Fruit fly (Drosophila melanogaster) whole organism, adult: Measurements from ENCODE around the gene Jhbp5.

Experiments used
- CG11617 ChIP-seq: fragments of 200-800 bp; sonication (Bioruptor generic); optimal IDR thresholded peaks from 2 replicates; lab custom pipeline; 2017; ENCODE audit warnings: mild to moderate bottlenecking, missing biosample characterization, missing genetic modification reagents, missing genetic modification characterization
- CG12768 ChIP-seq: fragments of 200-800 bp; sonication (Bioruptor generic); optimal IDR thresholded peaks from 2 replicates; lab custom pipeline; 2017; ENCODE audit warnings: missing biosample characterization, missing genetic modification characterization, mild to moderate bottlenecking, moderate library complexity, missing genetic modification reagents
- CG14711 ChIP-seq: fragments of 200-800 bp; sonication (Bioruptor generic); optimal IDR thresholded peaks from 2 replicates; lab custom pipeline; 2018; ENCODE audit warnings: missing biosample characterization, mild to moderate bottlenecking, missing genetic modification characterization, moderate library complexity
- CG1620 ChIP-seq: fragments of 200-800 bp; sonication (Bioruptor generic); optimal IDR thresholded peaks from 2 replicates; lab custom pipeline; 2016; ENCODE audit warnings: missing biosample characterization, missing genetic modification characterization
- CG33017 ChIP-seq: fragments of 200-800 bp; sonication (Bioruptor generic); optimal IDR thresholded peaks from 2 replicates; lab custom pipeline; 2018; ENCODE audit warnings: missing biosample characterization, mild to moderate bottlenecking, missing genetic modification characterization, moderate library complexity
- CG5204 ChIP-seq: fragments of 200-800 bp; sonication (Bioruptor generic); optimal IDR thresholded peaks from 2 replicates; lab custom pipeline; 2016; ENCODE audit warnings: missing biosample characterization, missing genetic modification characterization
- CG7045 ChIP-seq: fragments of 200-800 bp; sonication (Bioruptor generic); optimal IDR thresholded peaks from 2 replicates; lab custom pipeline; 2017; ENCODE audit warnings: missing biosample characterization, mild to moderate bottlenecking, missing genetic modification characterization
- CG7101 ChIP-seq: fragments of 200-800 bp; sonication (Bioruptor generic); optimal IDR thresholded peaks from 2 replicates; lab custom pipeline; 2018; ENCODE audit warnings: missing biosample characterization, mild to moderate bottlenecking, missing genetic modification characterization, moderate library complexity
- Clk ChIP-seq: fragments of 200-800 bp; sonication (Bioruptor generic); optimal IDR thresholded peaks from 2 replicates; lab custom pipeline; 2017; ENCODE audit warnings: missing biosample characterization, missing genetic modification characterization
- Crg-1 ChIP-seq: fragments of 200-800 bp; sonication (Bioruptor generic); optimal IDR thresholded peaks from 2 replicates; lab custom pipeline; 2016; ENCODE audit warnings: missing biosample characterization, missing genetic modification characterization
- Hr96 ChIP-seq: fragments of 200-800 bp; sonication (Bioruptor generic); optimal IDR thresholded peaks from 2 replicates; lab custom pipeline; 2016; ENCODE audit warnings: missing biosample characterization, missing genetic modification characterization
- Mnt ChIP-seq: fragments of 200-800 bp; sonication (Bioruptor generic); optimal IDR thresholded peaks from 2 replicates; lab custom pipeline; 2016; ENCODE audit warnings: missing biosample characterization, mild to moderate bottlenecking, missing genetic modification characterization
- bab1 ChIP-seq: fragments of 200-800 bp; sonication (Bioruptor generic); optimal IDR thresholded peaks from 3 replicates; lab custom pipeline; 2019; ENCODE audit warnings: missing biosample characterization, mild to moderate bottlenecking, missing genetic modification characterization, moderate library complexity
- cic ChIP-seq: fragments of 200-800 bp; sonication (Bioruptor generic); optimal IDR thresholded peaks from 2 replicates; lab custom pipeline; 2017; ENCODE audit warnings: missing biosample characterization, mild to moderate bottlenecking, missing genetic modification characterization, moderate library complexity
- cnc ChIP-seq, 2 experiments: fragments of >200 bp; optimal IDR thresholded peaks; 2 replicates each; lab custom pipeline; 2017
- kay ChIP-seq: fragments of 200-800 bp; sonication (Bioruptor generic); peaks from one replicate; lab custom pipeline; 2016; ENCODE audit warnings: missing biosample characterization, missing genetic modification characterization, borderline replicate concordance
- ovo ChIP-seq: fragments of 200-800 bp; sonication (Bioruptor generic); optimal IDR thresholded peaks from 2 replicates; lab custom pipeline; 2016; ENCODE audit warnings: missing biosample characterization, missing genetic modification characterization
- pad ChIP-seq: fragments of 200-800 bp; sonication (Bioruptor generic); optimal IDR thresholded peaks from 3 replicates; lab custom pipeline; 2017; ENCODE audit warnings: missing biosample characterization, missing genetic modification characterization, mild to moderate bottlenecking, moderate library complexity, missing genetic modification reagents
- tj ChIP-seq: fragments of 200-800 bp; sonication (Bioruptor generic); optimal IDR thresholded peaks from 3 replicates; lab custom pipeline; 2017; ENCODE audit warnings: missing biosample characterization, mild to moderate bottlenecking, missing genetic modification characterization, moderate library complexity
- toe ChIP-seq: fragments of 200-800 bp; sonication (Bioruptor generic); optimal IDR thresholded peaks from 2 replicates; lab custom pipeline; 2016; ENCODE audit warnings: missing biosample characterization, missing genetic modification characterization

Jhbp5 gene

dm6 chr3R:16004691-16005474, 41.0 kb downstream of the Jhbp5 start:
- TF ChIP-seq Clk (GFP tag; lab: Kevin White, UChicago) (peak; percentile 73), CG11617 (GFP tag; lab: Kevin White, UChicago) (peak; percentile 56), CG33017 (tag; lab: Kevin White, UChicago) (peak; percentile 77), cnc (optimal IDR thresholded peaks at IDR 0.05; lab: Kevin White, UChicago) (peak; percentile 66 to 69), CG14711 (tag; lab: Kevin White, UChicago) (peak; percentile 58), tj (GFP tag; lab: Kevin White, UChicago) (peak; percentile 33), CG5204 (GFP tag; lab: Kevin White, UChicago) (peak; percentile 20), kay (peak; percentile 81), pad (peak; percentile 68), CG7101 (tag; lab: Kevin White, UChicago) (peak; percentile 15), CG7045 (GFP tag; lab: Kevin White, UChicago) (peak; percentile 53), Crg-1 (peak; percentile 42), cic (peak; percentile 96), bab1 (GFP tag; lab: Kevin White, UChicago) (peak; percentile 7), toe (GFP tag; lab: Kevin White, UChicago) (peak; percentile 36), Mnt (GFP tag; lab: Kevin White, UChicago) (peak; percentile 89), CG1620 (GFP tag; lab: Kevin White, UChicago) (no peak), Hr96 (GFP tag; lab: Kevin White, UChicago) (peak; percentile 56), ovo (GFP tag; lab: Kevin White, UChicago) (peak; percentile 36), CG12768 (GFP tag; lab: Kevin White, UChicago) (peak; percentile 88)

dm6 chr3R:16004015-16004414, 41.9 kb downstream of the Jhbp5 start:
- TF ChIP-seq Mnt (GFP tag; lab: Kevin White, UChicago) (no peak), cnc (optimal IDR thresholded peaks at IDR 0.05; lab: Kevin White, UChicago) (no peak), CG7045 (GFP tag; lab: Kevin White, UChicago) (no peak), pad (peak; percentile 8), bab1 (GFP tag; lab: Kevin White, UChicago) (peak; percentile 59), kay (peak; percentile 80), Crg-1 (peak; percentile 6), CG7101 (tag; lab: Kevin White, UChicago) (no peak), CG11617 (GFP tag; lab: Kevin White, UChicago) (no peak), Clk (GFP tag; lab: Kevin White, UChicago) (no peak), CG1620 (GFP tag; lab: Kevin White, UChicago) (no peak), cic (no peak), CG12768 (GFP tag; lab: Kevin White, UChicago) (no peak)

dm6 chr3R:15998972-15999721, 46.8 kb downstream of the Jhbp5 start:
- TF ChIP-seq CG14711 (tag; lab: Kevin White, UChicago): no peak
- TF ChIP-seq kay: no peak
- no peak for TF ChIP-seq CG7101 (tag; lab: Kevin White, UChicago)
- no peak for TF ChIP-seq tj (GFP tag; lab: Kevin White, UChicago)
- TF ChIP-seq toe (GFP tag; lab: Kevin White, UChicago): no peak
- no peak for TF ChIP-seq CG11617 (GFP tag; lab: Kevin White, UChicago)
- TF ChIP-seq CG5204 (GFP tag; lab: Kevin White, UChicago): no peak
- no peak for TF ChIP-seq Crg-1
- no peak for TF ChIP-seq CG7045 (GFP tag; lab: Kevin White, UChicago)
- TF ChIP-seq CG33017 (tag; lab: Kevin White, UChicago): no peak
- TF ChIP-seq CG1620 (GFP tag; lab: Kevin White, UChicago): no peak
- TF ChIP-seq cnc (optimal IDR thresholded peaks at IDR 0.05; lab: Kevin White, UChicago): no peak
- TF ChIP-seq CG12768 (GFP tag; lab: Kevin White, UChicago): no peak
